Fruit fly (Drosophila melanogaster) whole organism, embryonic: ENCODE data around the gene CG15927.

ENCODE experiments used
- Abd-B ChIP-seq: fragments of 200-800 bp; sonication (Bioruptor generic); optimal IDR thresholded peaks from 2 replicates; lab custom pipeline; 2018; ENCODE audit warnings: missing biosample characterization, mild to moderate bottlenecking, missing genetic modification characterization, moderate library complexity
- B-H1 ChIP-seq: fragments of 200-800 bp; sonication (Bioruptor generic); IDR thresholded peaks from 3 replicates; pipeline ENCODE4 v1.3.6; 2022; ENCODE audit warnings: missing biosample characterization, missing genetic modification characterization
- B-H2 ChIP-seq: fragments of 200-800 bp; sonication (Bioruptor generic); optimal IDR thresholded peaks from 2 replicates; lab custom pipeline; 2018; ENCODE audit warnings: missing biosample characterization, mild to moderate bottlenecking, missing genetic modification characterization
- CG10267 ChIP-seq: fragments of 200-800 bp; sonication (Bioruptor generic); optimal IDR thresholded peaks from 2 replicates; lab custom pipeline; 2018; ENCODE audit warnings: missing biosample characterization, mild to moderate bottlenecking, missing genetic modification characterization, moderate library complexity
- CG12659 ChIP-seq: fragments of 200-800 bp; sonication (Bioruptor generic); optimal IDR thresholded peaks from 3 replicates; lab custom pipeline; 2017; ENCODE audit warnings: mild to moderate bottlenecking, missing biosample characterization, missing genetic modification reagents, missing genetic modification characterization
- CG13775 ChIP-seq: fragments of 200-800 bp; sonication (Bioruptor generic); optimal IDR thresholded peaks from 3 replicates; lab custom pipeline; 2017; ENCODE audit warnings: missing biosample characterization, mild to moderate bottlenecking, missing genetic modification characterization
- CG14014 ChIP-seq: fragments of 200-800 bp; sonication (Bioruptor generic); IDR thresholded peaks from 2 replicates; pipeline ENCODE4 v1.3.6; 2022; ENCODE audit warnings: missing biosample characterization, missing genetic modification characterization
- CG1603 ChIP-seq: fragments of 200-800 bp; sonication (Bioruptor generic); optimal IDR thresholded peaks from 2 replicates; lab custom pipeline; 2019; ENCODE audit warnings: missing biosample characterization, mild to moderate bottlenecking, missing genetic modification characterization, moderate library complexity
- CG2712 ChIP-seq: fragments of 200-800 bp; optimal IDR thresholded peaks from 3 replicates; lab custom pipeline; 2019; ENCODE audit warnings: missing biosample characterization, mild to moderate bottlenecking, missing genetic modification characterization, moderate library complexity
- CG30431 ChIP-seq: fragments of 200-800 bp; sonication (Bioruptor generic); optimal IDR thresholded peaks from 2 replicates; lab custom pipeline; 2017; ENCODE audit warnings: missing biosample characterization, missing genetic modification characterization
- CG3838 ChIP-seq: fragments of 200-800 bp; sonication (Bioruptor generic); optimal IDR thresholded peaks from 3 replicates; lab custom pipeline; 2016; ENCODE audit warnings: missing biosample characterization, missing genetic modification characterization
- CG3995 ChIP-seq: fragments of 200-800 bp; sonication (Bioruptor generic); optimal IDR thresholded peaks from 3 replicates; lab custom pipeline; 2016; ENCODE audit warnings: missing biosample characterization, missing genetic modification characterization
- CG4424 ChIP-seq: fragments of 200-800 bp; sonication (Bioruptor generic); optimal IDR thresholded peaks from 3 replicates; lab custom pipeline; 2016; ENCODE audit warnings: missing biosample characterization, missing genetic modification characterization
- CG4730 ChIP-seq: fragments of 200-800 bp; sonication (Bioruptor generic); IDR thresholded peaks from 2 replicates; pipeline ENCODE4 v1.3.6; 2022; ENCODE audit warnings: missing biosample characterization, missing genetic modification characterization
- CG6175 ChIP-seq: fragments of 200-800 bp; sonication (Bioruptor generic); IDR thresholded peaks from 3 replicates; pipeline ENCODE4 v1.3.6; 2022; ENCODE audit warnings: missing biosample characterization, missing genetic modification characterization
- CG7839 ChIP-seq: fragments of 200-800 bp; sonication (Bioruptor generic); optimal IDR thresholded peaks from 3 replicates; lab custom pipeline; 2018; ENCODE audit warnings: missing biosample characterization, mild to moderate bottlenecking, missing genetic modification characterization, moderate library complexity
- CG8388 ChIP-seq: fragments of 200-800 bp; sonication (Bioruptor generic); optimal IDR thresholded peaks from 2 replicates; lab custom pipeline; 2019; ENCODE audit warnings: missing biosample characterization, mild to moderate bottlenecking, missing genetic modification characterization, moderate library complexity
- CG8924 ChIP-seq: fragments of 200-800 bp; optimal IDR thresholded peaks from 3 replicates; lab custom pipeline; 2019; ENCODE audit warnings: missing biosample characterization, mild to moderate bottlenecking, missing genetic modification characterization, moderate library complexity
- Camta ChIP-seq: fragments of 200-800 bp; sonication (Bioruptor generic); optimal IDR thresholded peaks from 2 replicates; lab custom pipeline; 2016; ENCODE audit warnings: missing biosample characterization, missing genetic modification characterization
- Doc3 ChIP-seq: fragments of 200-800 bp; sonication (Bioruptor generic); IDR thresholded peaks from 3 replicates; pipeline ENCODE4 v1.3.6; 2022; ENCODE audit warnings: missing biosample characterization, missing genetic modification characterization; ENCODE audit not compliant: partially characterized antibody
- E2f2 ChIP-seq: fragments of 200-800 bp; sonication (Bioruptor generic); IDR thresholded peaks from 2 replicates; pipeline ENCODE4 v1.3.6; 2022; ENCODE audit warnings: missing biosample characterization, missing genetic modification characterization
- Ets97D ChIP-seq: fragments of 200-800 bp; sonication (Bioruptor generic); optimal IDR thresholded peaks from 3 replicates; lab custom pipeline; 2016; ENCODE audit warnings: missing biosample characterization, missing genetic modification characterization
- Fer2 ChIP-seq: fragments of 200-800 bp; sonication (Bioruptor generic); optimal IDR thresholded peaks from 2 replicates; lab custom pipeline; 2018; ENCODE audit warnings: missing biosample characterization, mild to moderate bottlenecking, missing genetic modification characterization, moderate library complexity
- GATAe ChIP-seq: fragments of 200-800 bp; sonication (Bioruptor generic); conservative IDR thresholded peaks from 2 replicates; pipeline ENCODE4 v1.3.6; 2022; ENCODE audit warnings: missing biosample characterization, missing genetic modification characterization
- Gug ChIP-seq: fragments of 200-800 bp; sonication (Bioruptor generic); IDR thresholded peaks from 4 replicates; pipeline ENCODE4 v1.3.6; 2022; ENCODE audit warnings: missing biosample characterization, missing genetic modification characterization
- HLH3B ChIP-seq: fragments of 200-800 bp; sonication (Bioruptor generic); IDR thresholded peaks from 2 replicates; pipeline ENCODE4 v1.3.6; 2022; ENCODE audit warnings: missing biosample characterization, missing genetic modification characterization
- HLH4C ChIP-seq: fragments of 200-800 bp; sonication (Bioruptor generic); IDR thresholded peaks from 3 replicates; pipeline ENCODE4 v1.3.6; 2022; ENCODE audit warnings: missing biosample characterization, missing genetic modification characterization; ENCODE audit not compliant: partially characterized antibody
- Lhr ChIP-seq: fragments of 200-800 bp; sonication (Bioruptor generic); optimal IDR thresholded peaks from 3 replicates; lab custom pipeline; 2017; ENCODE audit warnings: mild to moderate bottlenecking, missing biosample characterization, missing genetic modification reagents, missing genetic modification characterization
- Mad ChIP-seq: fragments of 200-800 bp; sonication (Bioruptor generic); optimal IDR thresholded peaks from 2 replicates; lab custom pipeline; 2016; ENCODE audit warnings: missing biosample characterization, missing genetic modification characterization
- Med ChIP-seq: fragments of 200-800 bp; sonication (Bioruptor generic); peaks from one replicate; lab custom pipeline; 2016; ENCODE audit warnings: missing biosample characterization, missing genetic modification characterization, mild to moderate bottlenecking, inconsistent platforms, moderate library complexity
- Sin3A ChIP-seq: fragments of >200 bp; optimal IDR thresholded peaks from 2 replicates; lab custom pipeline; 2018
- Xbp1 ChIP-seq: fragments of 200-800 bp; sonication (Bioruptor generic); optimal IDR thresholded peaks from 3 replicates; lab custom pipeline; 2016; ENCODE audit warnings: missing biosample characterization, mild to moderate bottlenecking, missing genetic modification characterization
- az2 ChIP-seq: fragments of 200-800 bp; sonication (Bioruptor generic); optimal IDR thresholded peaks from 3 replicates; lab custom pipeline; 2016; ENCODE audit warnings: missing biosample characterization, missing genetic modification characterization
- bigmax ChIP-seq: fragments of 200-800 bp; sonication (Bioruptor generic); optimal IDR thresholded peaks from 2 replicates; lab custom pipeline; 2018; ENCODE audit warnings: missing biosample characterization, mild to moderate bottlenecking, missing genetic modification characterization
- ci ChIP-seq: fragments of 200-800 bp; sonication (Bioruptor generic); IDR thresholded peaks from 3 replicates; pipeline ENCODE4 v1.3.6; 2022; ENCODE audit warnings: missing biosample characterization, missing genetic modification characterization
- danr ChIP-seq: fragments of 200-800 bp; sonication (Bioruptor generic); IDR thresholded peaks from 2 replicates; pipeline ENCODE4 v1.3.6; 2022; ENCODE audit warnings: missing biosample characterization, missing genetic modification characterization
- fd64A ChIP-seq: fragments of 200-800 bp; sonication (Bioruptor generic); optimal IDR thresholded peaks from 3 replicates; lab custom pipeline; 2018; ENCODE audit warnings: missing biosample characterization, mild to moderate bottlenecking, missing genetic modification characterization
- fd96Cb ChIP-seq: fragments of 200-800 bp; sonication (Bioruptor generic); optimal IDR thresholded peaks from 2 replicates; lab custom pipeline; 2018; ENCODE audit warnings: missing biosample characterization, mild to moderate bottlenecking, missing genetic modification characterization, moderate library complexity
- gcm ChIP-seq: fragments of 200-800 bp; sonication (Bioruptor generic); optimal IDR thresholded peaks from 2 replicates; lab custom pipeline; 2019; ENCODE audit warnings: missing biosample characterization, mild to moderate bottlenecking, missing genetic modification characterization, moderate library complexity
- hbn ChIP-seq: fragments of 200-800 bp; sonication (Bioruptor generic); IDR thresholded peaks from 2 replicates; pipeline ENCODE4 v1.3.6; 2022; ENCODE audit warnings: missing biosample characterization, missing genetic modification characterization; ENCODE audit not compliant: partially characterized antibody
- jing ChIP-seq: fragments of 200-800 bp; sonication (Bioruptor generic); optimal IDR thresholded peaks from 2 replicates; lab custom pipeline; 2018; ENCODE audit warnings: missing biosample characterization, mild to moderate bottlenecking, missing genetic modification characterization
- org-1 ChIP-seq: fragments of 200-800 bp; sonication (Bioruptor generic); optimal IDR thresholded peaks from 2 replicates; lab custom pipeline; 2017; ENCODE audit warnings: missing biosample characterization, missing genetic modification characterization
- row ChIP-seq: fragments of 200-800 bp; sonication (Bioruptor generic); IDR thresholded peaks from 3 replicates; pipeline ENCODE4 v1.3.6; 2022; ENCODE audit warnings: missing biosample characterization, missing genetic modification characterization
- salm ChIP-seq: fragments of 200-800 bp; sonication (Bioruptor generic); optimal IDR thresholded peaks from 2 replicates; lab custom pipeline; 2018; ENCODE audit warnings: missing biosample characterization, mild to moderate bottlenecking, missing genetic modification characterization
- sens ChIP-seq: fragments of 200-800 bp; sonication (Bioruptor generic); peaks from one replicate; lab custom pipeline; 2016; ENCODE audit warnings: missing biosample characterization, missing genetic modification characterization
- slou ChIP-seq: fragments of 200-800 bp; sonication (Bioruptor generic); optimal IDR thresholded peaks from 3 replicates; lab custom pipeline; 2016; ENCODE audit warnings: missing biosample characterization, missing genetic modification characterization
- tin ChIP-seq: fragments of 200-800 bp; sonication (Bioruptor generic); optimal IDR thresholded peaks from 3 replicates; lab custom pipeline; 2016; ENCODE audit warnings: missing biosample characterization, missing genetic modification characterization
- trem ChIP-seq: fragments of 200-800 bp; optimal IDR thresholded peaks from 3 replicates; lab custom pipeline; 2019; ENCODE audit warnings: missing biosample characterization, mild to moderate bottlenecking, missing genetic modification characterization, moderate library complexity
- twi ChIP-seq: fragments of 200-800 bp; optimal IDR thresholded peaks from 2 replicates; lab custom pipeline; 2019; ENCODE audit warnings: missing biosample characterization, mild to moderate bottlenecking, missing genetic modification characterization, moderate library complexity
- wdn ChIP-seq: fragments of 200-800 bp; sonication (Bioruptor generic); IDR thresholded peaks from 2 replicates; pipeline ENCODE4 v1.3.6; 2022; ENCODE audit warnings: missing biosample characterization, missing genetic modification characterization
- z ChIP-seq: fragments of 200-800 bp; sonication (Bioruptor generic); IDR thresholded peaks from 3 replicates; pipeline ENCODE4 v1.3.6; 2022; ENCODE audit warnings: missing biosample characterization, missing genetic modification characterization

Gene CG15927

dm6 chrX:12462936-12463558 is 8.5 kb downstream of the CG15927 start, which contains the start of the genes Rab40 and CG42258 (continued):
- TF ChIP-seq CG12659 (GFP tag; lab: Kevin White, UChicago) (peak; percentile 51), CG4730 (peak; percentile 30; the same call in 1 of the 2 replicates), E2f2 (GFP tag; lab: Robert Waterston, UW) (0 out of 2 replicates have a peak, but pooled peaks have one; percentile 17), z (GFP tag; lab: Robert Waterston, UW) (no peak), GATAe (GFP tag; lab: Robert Waterston, UW) (no peak), fd96Cb (tag; lab: Kevin White, UChicago) (peak; percentile 21), Xbp1 (GFP tag; lab: Kevin White, UChicago) (peak; percentile 60), HLH4C (peak; percentile 54; the same call in 1 of the 3 replicates), Sin3A (lab: Kevin White, UChicago) (peak; percentile 75), tin (peak; percentile 55), CG30431 (GFP tag; lab: Kevin White, UChicago) (no peak), wdn (GFP tag; lab: Robert Waterston, UW) (no peak), B-H2 (no peak), HLH3B (GFP tag; lab: Robert Waterston, UW) (no peak), fd64A (no peak), danr (no peak), CG3995 (GFP tag; lab: Kevin White, UChicago) (no peak), CG10267 (tag; lab: Kevin White, UChicago) (peak; percentile 79), row (GFP tag; lab: Robert Waterston, UW) (peak; percentile 72), sens (GFP tag; lab: Kevin White, UChicago) (peak; percentile 91), CG1603 (tag; lab: Kevin White, UChicago) (peak; percentile 33), CG7839 (tag; lab: Kevin White, UChicago) (peak; percentile 36), Med (GFP tag; lab: Kevin White, UChicago) (peak; percentile 85), az2 (GFP tag; lab: Kevin White, UChicago) (peak; percentile 36), bigmax (GFP tag; lab: Kevin White, UChicago) (no peak), gcm (GFP tag; lab: Kevin White, UChicago) (no peak), CG8388 (peak; percentile 3), Gug (GFP tag; lab: Robert Waterston, UW) (peak; percentile 38; the same call in 1 of the 4 replicates), hbn (GFP tag; lab: Robert Waterston, UW) (peak; percentile 56), Fer2 (tag; lab: Kevin White, UChicago) (no peak), Abd-B (peak; percentile 41), CG4424 (peak; percentile 61), CG2712 (peak; percentile 45), Mad (peak; percentile 9), salm (tag; lab: Kevin White, UChicago) (no peak), Lhr (GFP tag; lab: Kevin White, UChicago) (no peak), Camta (peak; percentile 10), ci (GFP tag; lab: Robert Waterston, UW) (0 out of 3 replicates have a peak, but pooled peaks have one; percentile 29), slou (peak; percentile 21), CG6175 (no peak), Ets97D (GFP tag; lab: Kevin White, UChicago) (peak; percentile 39), Doc3 (GFP tag; lab: Robert Waterston, UW) (peak; percentile 48; the same call in 1 of the 3 replicates), B-H1 (GFP tag; lab: Robert Waterston, UW) (no peak), CG13775 (GFP tag; lab: Kevin White, UChicago) (peak; percentile 33), CG14014 (GFP tag; lab: Robert Waterston, UW) (peak; percentile 20; the same call in 1 of the 2 replicates), org-1 (GFP tag; lab: Kevin White, UChicago) (no peak), trem (tag; lab: Kevin White, UChicago) (peak; percentile 19), CG3838 (GFP tag; lab: Kevin White, UChicago) (no peak), jing (GFP tag; lab: Kevin White, UChicago) (no peak), CG8924 (tag; lab: Kevin White, UChicago) (peak; percentile 28), twi (no peak)
